Worm (Caenorhabditis elegans) whole organism, L2 larva: ENCODE measurements around the gene spe-39.

Experiments used
- blmp-1 ChIP-seq: sonication (generic microtip); optimal IDR thresholded peaks from 2 replicates; lab custom pipeline; 2017; ENCODE audit warnings: missing genetic modification characterization, mild to moderate bottlenecking, missing compliant biosample characterization, antibody characterized with exemption, moderate library complexity; ENCODE audit not compliant: insufficient read depth
- lin-11 ChIP-seq: fragments of 150-350 bp; sonication (generic microtip); optimal IDR thresholded peaks from 2 replicates; lab custom pipeline; 2014; ENCODE audit warnings: missing biosample characterization, missing genetic modification characterization, inconsistent platforms, mixed read lengths
- lin-13 ChIP-seq: fragments of 150-350 bp; optimal IDR thresholded peaks from 2 replicates; lab custom pipeline; 2014; ENCODE audit warnings: missing biosample characterization, missing genetic modification reagents, missing genetic modification characterization
- mab-5 ChIP-seq: fragments of 150-350 bp; optimal IDR thresholded peaks from 2 replicates; lab custom pipeline; 2014; ENCODE audit warnings: missing biosample characterization, missing genetic modification characterization

- TF ChIP-seq lin-11 (tag; lab: Kevin White, UChicago) (no peak), mab-5 (tag; lab: Kevin White, UChicago) (no peak), lin-13 (GFP tag; lab: Kevin White, UChicago) (no peak), blmp-1 (tag; lab: Kevin White, UChicago) (no peak)
Observed at ce11 chrV:6778457-6778856, 6.8 kb upstream of the spe-39 start.
